Fruit fly (Drosophila melanogaster): ENCODE data around the gene Gr93c.

dm6 chr3R:21885450-21885849 lies 40.4 kb upstream of the Gr93c start, which contains the start of gene CG17819:
- TF ChIP-seq CG12768 (GFP tag; optimal IDR thresholded peaks at IDR 0.05) (no peak), kay (GFP tag; ENCODE audit: borderline replicate concordance) (no peak), CG5204 (GFP tag; optimal IDR thresholded peaks at IDR 0.05) (no peak), Mnt (GFP tag; optimal IDR thresholded peaks at IDR 0.05) (no peak), Clk (GFP tag; optimal IDR thresholded peaks at IDR 0.05) (no peak), bab1 (GFP tag; optimal IDR thresholded peaks at IDR 0.05) (no peak), ovo (GFP tag; optimal IDR thresholded peaks at IDR 0.05) (no peak), CG14711 (tag; optimal IDR thresholded peaks at IDR 0.05) (no peak), toe (GFP tag; optimal IDR thresholded peaks at IDR 0.05) (no peak), Hr96 (GFP tag; optimal IDR thresholded peaks at IDR 0.05) (no peak), Crg-1 (GFP tag; optimal IDR thresholded peaks at IDR 0.05) (no peak), CG7045 (GFP tag; optimal IDR thresholded peaks at IDR 0.05) (no peak), pad (GFP tag; optimal IDR thresholded peaks at IDR 0.05) (no peak)

All from whole organism, adult.